Fruit fly (Drosophila melanogaster): ENCODE data around the gene CG43116.

DNA sequence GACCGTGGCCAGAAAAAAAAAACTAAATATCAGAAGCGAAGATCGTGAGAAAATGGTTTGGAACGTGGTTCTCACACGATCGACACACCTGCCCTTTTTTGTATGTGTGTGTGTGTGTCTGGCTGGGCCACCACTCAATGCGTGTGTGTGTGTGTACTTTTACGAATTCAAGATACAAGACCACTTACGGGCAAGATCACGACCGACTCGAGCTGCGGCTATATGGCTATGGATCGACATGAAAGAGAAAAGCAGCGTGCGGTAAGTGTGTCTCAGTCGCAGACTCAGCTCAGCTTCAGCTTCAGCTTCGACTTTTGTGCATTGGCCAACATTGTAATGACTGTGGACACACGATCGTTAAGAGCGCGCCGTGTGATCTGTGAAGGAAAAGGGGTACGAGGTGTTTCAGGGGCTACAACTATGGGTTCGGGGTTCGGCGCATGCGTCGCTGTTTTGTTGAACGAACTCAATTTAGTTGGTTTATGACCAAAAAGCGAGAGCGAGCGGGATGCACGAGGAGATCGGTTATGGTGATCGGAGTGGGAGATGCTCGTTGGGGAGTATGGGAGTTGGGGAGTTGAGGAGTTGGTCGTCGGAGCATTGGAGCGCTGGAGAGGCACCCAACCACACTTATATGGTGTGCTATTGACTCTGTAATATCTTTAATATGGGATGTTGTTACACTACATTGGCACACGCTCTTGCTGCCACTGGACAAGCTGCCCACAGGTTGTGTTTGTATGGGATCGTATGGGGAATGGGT lies 6.0 kb upstream of the CG43116 start:
- TF ChIP-seq CTCF (optimal IDR thresholded peaks at IDR 0.05) (no peak), CG8478 (optimal IDR thresholded peaks at IDR 0.05) (no peak)

Measured in S2 (cell line).